Worm (Caenorhabditis elegans) whole organism, early embryonic: Measurements from ENCODE around the gene slc-17.7.

ENCODE experiments used
- B0310.2 ChIP-seq: sonication (generic microtip); optimal IDR thresholded peaks from 2 replicates; lab custom pipeline; 2016; ENCODE audit warnings: mild to moderate bottlenecking, missing genetic modification characterization, missing compliant biosample characterization
- F13C5.2 ChIP-seq: sonication (generic microtip); optimal IDR thresholded peaks from 2 replicates; lab custom pipeline; 2017; ENCODE audit warnings: mild to moderate bottlenecking, missing genetic modification characterization, inconsistent platforms, missing compliant biosample characterization
- aly-1 ChIP-seq: sonication (generic microtip); optimal IDR thresholded peaks from 2 replicates; lab custom pipeline; 2016; ENCODE audit warnings: missing genetic modification characterization, missing compliant biosample characterization
- ama-1 ChIP-seq: fragments of 150-350 bp; optimal IDR thresholded peaks from 2 replicates; lab custom pipeline; 2014
- ceh-13 ChIP-seq: fragments of 200-800 bp; sonication (Bioruptor generic); optimal IDR thresholded peaks from 2 replicates; lab custom pipeline; 2018; ENCODE audit warnings: mild to moderate bottlenecking, missing genetic modification characterization, missing compliant biosample characterization
- ceh-36 ChIP-seq: sonication (generic microtip); optimal IDR thresholded peaks from 2 replicates; lab custom pipeline; 2016; ENCODE audit warnings: missing genetic modification characterization, inconsistent platforms, missing compliant biosample characterization
- ets-7 ChIP-seq: sonication (generic microtip); optimal IDR thresholded peaks from 2 replicates; lab custom pipeline; 2016; ENCODE audit warnings: missing genotype, missing genetic modification characterization, missing compliant biosample characterization
- flt-1 ChIP-seq: fragments of 200-800 bp; sonication (Bioruptor generic); IDR thresholded peaks from 2 replicates; pipeline ENCODE4 v1.3.6; 2022; ENCODE audit warnings: missing genetic modification characterization, missing compliant biosample characterization
- hmbx-1 ChIP-seq: sonication (generic microtip); optimal IDR thresholded peaks from 2 replicates; lab custom pipeline; 2016; ENCODE audit warnings: mild to moderate bottlenecking, missing genetic modification characterization, missing compliant biosample characterization
- hmg-4 ChIP-seq: fragments of 200-800 bp; sonication (Bioruptor generic); optimal IDR thresholded peaks from 2 replicates; lab custom pipeline; 2018; ENCODE audit warnings: mild to moderate bottlenecking, missing genetic modification characterization, missing compliant biosample characterization
- hnd-1 ChIP-seq: sonication (generic microtip); optimal IDR thresholded peaks from 2 replicates; lab custom pipeline; 2016; ENCODE audit warnings: missing genetic modification characterization, missing compliant biosample characterization
- pes-1 ChIP-seq: fragments of 200-800 bp; sonication (Bioruptor generic); IDR thresholded peaks from 2 replicates; pipeline ENCODE4 v1.3.6; 2022; ENCODE audit warnings: missing genetic modification reagents, missing genetic modification characterization, missing compliant biosample characterization
- scrt-1 ChIP-seq: fragments of 200-800 bp; sonication (Bioruptor generic); IDR thresholded peaks from 2 replicates; pipeline ENCODE4 v1.3.6; 2022; ENCODE audit warnings: missing genetic modification characterization, missing compliant biosample characterization
- sea-1 ChIP-seq: fragments of 200-800 bp; sonication (Bioruptor generic); conservative IDR thresholded peaks from 2 replicates; pipeline ENCODE4 v1.3.6; 2022; ENCODE audit warnings: missing genetic modification characterization, missing compliant biosample characterization
- tbx-11 ChIP-seq: fragments of 200-800 bp; sonication (Bioruptor generic); IDR thresholded peaks from 2 replicates; pipeline ENCODE4 v1.3.6; 2022; ENCODE audit warnings: missing genetic modification characterization, missing compliant biosample characterization
- tbx-37 ChIP-seq: fragments of 200-800 bp; sonication (Bioruptor generic); conservative IDR thresholded peaks from 2 replicates; pipeline ENCODE4 v1.3.6; 2022; ENCODE audit warnings: missing genetic modification reagents, missing genetic modification characterization, missing compliant biosample characterization
- tra-4 ChIP-seq: sonication (generic microtip); optimal IDR thresholded peaks from 2 replicates; lab custom pipeline; 2017; ENCODE audit warnings: missing genetic modification characterization, missing compliant biosample characterization

slc-17.7 gene

ce11 chrV:9257467-9257866 is 8.8 kb downstream of the slc-17.7 start, which contains the start of gene F07C3.16:
F07C3.16 (minus strand) TSS chrV:9257567.
- TF ChIP-seq B0310.2 (tag; lab: Kevin White, UChicago) (no peak), hmbx-1 (tag; lab: Kevin White, UChicago) (no peak), ama-1 (lab: Kevin White, UChicago) (no peak), ceh-36 (tag; lab: Kevin White, UChicago) (no peak), hnd-1 (no peak), tra-4 (no peak), tbx-37 (no peak), pes-1 (no peak), F13C5.2 (no peak), ets-7 (tag; lab: Kevin White, UChicago) (no peak), flt-1 (GFP tag; lab: Robert Waterston, UW) (no peak), aly-1 (no peak), scrt-1 (GFP tag; lab: Robert Waterston, UW) (no peak), tbx-11 (no peak), sea-1 (GFP tag; lab: Robert Waterston, UW) (no peak), ceh-13 (GFP tag; lab: Kevin White, UChicago) (no peak), hmg-4 (GFP tag; lab: Kevin White, UChicago) (no peak)

ce11 chrV:9255480-9255879 is 10.8 kb downstream of the slc-17.7 start:
- TF ChIP-seq ceh-36 (tag; lab: Kevin White, UChicago) (no peak), ceh-13 (GFP tag; lab: Kevin White, UChicago) (no peak), hmg-4 (GFP tag; lab: Kevin White, UChicago) (no peak), B0310.2 (tag; lab: Kevin White, UChicago) (no peak)

- TF ChIP-seq hmbx-1 (tag; lab: Kevin White, UChicago) (no peak), hmg-4 (GFP tag; lab: Kevin White, UChicago) (no peak), ceh-13 (GFP tag; lab: Kevin White, UChicago) (no peak), B0310.2 (tag; lab: Kevin White, UChicago) (no peak), ama-1 (lab: Kevin White, UChicago) (no peak), tbx-11 (no peak), hnd-1 (no peak), tbx-37 (no peak), ceh-36 (tag; lab: Kevin White, UChicago) (no peak), tra-4 (no peak), F13C5.2 (no peak), aly-1 (no peak), pes-1 (no peak), flt-1 (GFP tag; lab: Robert Waterston, UW) (no peak), scrt-1 (GFP tag; lab: Robert Waterston, UW) (no peak), ets-7 (tag; lab: Kevin White, UChicago) (no peak), sea-1 (GFP tag; lab: Robert Waterston, UW) (no peak)
These were observed 12.1 kb downstream of the slc-17.7 start, which contains the start of gene F07C3.9 for ce11 chrV:9254012-9254696. F07C3.9 (minus strand) TSS chrV:9254646.

DNA sequence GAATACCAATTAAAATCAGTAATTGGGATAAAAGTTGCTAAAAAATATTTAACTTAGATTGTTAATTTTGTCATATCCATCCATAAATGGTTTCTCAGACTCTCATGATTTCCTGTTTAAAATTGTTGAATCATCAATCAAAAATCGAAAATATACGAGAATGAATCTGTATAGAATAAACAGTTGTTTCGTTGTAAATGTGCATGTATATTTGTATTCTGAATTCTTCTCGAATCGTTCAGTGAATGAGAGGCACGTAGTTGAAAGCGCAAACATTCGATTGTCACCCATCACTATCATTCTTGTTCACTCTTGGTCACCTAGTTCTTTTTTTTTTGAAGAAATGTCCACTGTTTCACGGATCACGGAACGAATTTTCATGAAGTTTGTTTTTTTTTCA is 16.4 kb downstream of the slc-17.7 start, which contains the start of gene ptd-2:
Gene ptd-2 (plus strand): TSS at position 301 of the 400 bp plus-strand sequence.
- TF ChIP-seq tra-4 (no peak), flt-1 (GFP tag; lab: Robert Waterston, UW) (no peak), pes-1 (no peak), ets-7 (tag; lab: Kevin White, UChicago) (no peak), aly-1 (no peak), F13C5.2 (no peak), hnd-1 (no peak), ceh-13 (GFP tag; lab: Kevin White, UChicago) (no peak), tbx-37 (no peak), ceh-36 (tag; lab: Kevin White, UChicago) (no peak)

DNA sequence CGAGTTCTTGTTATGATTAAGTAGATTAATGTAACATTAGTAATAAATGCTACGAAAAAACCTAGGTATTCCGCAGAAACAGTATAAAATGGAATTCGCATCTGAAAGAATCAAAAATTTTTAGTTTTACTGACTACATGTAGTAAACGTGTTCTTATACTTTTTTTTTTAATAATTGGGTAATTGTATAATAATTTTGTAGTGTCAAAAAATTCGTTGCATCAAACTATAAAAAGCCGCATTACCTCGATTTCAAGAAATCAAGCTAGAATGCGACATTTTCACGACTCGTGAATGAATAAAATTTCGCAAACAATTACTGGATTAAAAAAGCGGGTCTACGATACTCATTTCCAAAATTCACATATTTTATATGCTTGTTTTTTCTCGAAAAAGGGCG is 17.1 kb downstream of the slc-17.7 start, which contains the start of gene str-94:
Gene str-94 (minus strand): TSS at position 101 of the 400 bp plus-strand sequence.
- TF ChIP-seq ceh-36 (tag; lab: Kevin White, UChicago) (no peak), tbx-11 (no peak), ets-7 (tag; lab: Kevin White, UChicago) (no peak), scrt-1 (GFP tag; lab: Robert Waterston, UW) (no peak), F13C5.2 (no peak), aly-1 (no peak), ama-1 (lab: Kevin White, UChicago) (no peak)

- TF ChIP-seq F13C5.2 (peak; percentile 39), scrt-1 (GFP tag; lab: Robert Waterston, UW) (no peak)
These were observed 18.9 kb downstream of the slc-17.7 start for ce11 chrV:9247416-9247815.

DNA sequence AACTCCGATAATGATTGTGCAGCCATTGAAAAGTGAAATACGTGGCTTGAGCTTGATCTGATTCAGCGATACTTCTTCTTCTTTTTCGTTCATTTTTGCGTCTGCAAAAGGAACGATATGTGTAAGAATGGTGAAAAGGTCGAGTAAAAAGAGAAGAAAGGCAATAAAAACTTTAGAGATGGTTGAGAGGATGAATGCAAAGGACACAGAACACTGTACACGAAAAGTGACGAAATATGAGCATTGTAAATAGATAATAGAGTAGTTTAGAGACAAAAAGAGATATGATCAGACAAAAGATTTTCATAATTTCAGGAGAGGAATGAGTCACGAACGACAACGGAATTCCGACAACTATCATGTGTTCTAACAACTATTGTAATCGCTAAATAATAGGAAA is 20.0 kb downstream of the slc-17.7 start, which contains the start of gene aat-2:
Gene aat-2 (minus strand): TSS at position 101 of the 400 bp plus-strand sequence.
- no peak for TF ChIP-seq hmg-4 (GFP tag; lab: Kevin White, UChicago)
- TF ChIP-seq B0310.2 (tag; lab: Kevin White, UChicago) = no peak
- TF ChIP-seq hmbx-1 (tag; lab: Kevin White, UChicago) = no peak
- TF ChIP-seq tbx-37 = no peak
- TF ChIP-seq ets-7 (tag; lab: Kevin White, UChicago) = no peak
- TF ChIP-seq ceh-36 (tag; lab: Kevin White, UChicago) = no peak
- no peak for TF ChIP-seq flt-1 (GFP tag; lab: Robert Waterston, UW)
- TF ChIP-seq ceh-13 (GFP tag; lab: Kevin White, UChicago) = no peak
- no peak for TF ChIP-seq aly-1
- no peak for TF ChIP-seq pes-1
- TF ChIP-seq scrt-1 (GFP tag; lab: Robert Waterston, UW) = no peak
- TF ChIP-seq tbx-11 = no peak
- TF ChIP-seq tra-4 = no peak
- no peak for TF ChIP-seq ama-1 (lab: Kevin White, UChicago)
- TF ChIP-seq F13C5.2 = no peak
- TF ChIP-seq hnd-1 = no peak
- TF ChIP-seq sea-1 (GFP tag; lab: Robert Waterston, UW) = no peak
